Worm (Caenorhabditis elegans) whole organism, midembryonic: ENCODE measurements around the gene B0524.6.

Source experiments
- T22C8.4 ChIP-seq: fragments of 200-800 bp; sonication (Bioruptor generic); IDR thresholded peaks from 2 replicates; pipeline ENCODE4 v1.3.6; 2022; ENCODE audit warnings: missing genetic modification characterization, missing compliant biosample characterization
- cog-1 ChIP-seq: sonication (generic microtip); optimal IDR thresholded peaks from 2 replicates; lab custom pipeline; 2016; ENCODE audit warnings: missing genetic modification characterization, missing compliant biosample characterization
- flt-1 ChIP-seq: fragments of 200-800 bp; sonication (Bioruptor generic); IDR thresholded peaks from 2 replicates; pipeline ENCODE4 v1.3.6; 2022; ENCODE audit warnings: missing genetic modification characterization, missing compliant biosample characterization
- klf-2 ChIP-seq: fragments of 200-800 bp; sonication (Bioruptor generic); conservative IDR thresholded peaks from 2 replicates; pipeline ENCODE4 v1.3.6; 2022; ENCODE audit warnings: missing genetic modification reagents, missing genetic modification characterization, missing compliant biosample characterization
- med-1 ChIP-seq: sonication (generic microtip); optimal IDR thresholded peaks from 2 replicates; lab custom pipeline; 2017; ENCODE audit warnings: missing genetic modification characterization, mild to moderate bottlenecking, missing compliant biosample characterization, antibody characterized with exemption, missing genetic modification reagents; ENCODE audit not compliant: insufficient read depth
- tab-1 ChIP-seq: fragments of 200-800 bp; sonication (Bioruptor generic); IDR thresholded peaks from 2 replicates; pipeline ENCODE4 v1.3.6; 2022; ENCODE audit warnings: missing genetic modification characterization, missing compliant biosample characterization
- ztf-29 ChIP-seq: fragments of 200-800 bp; sonication (Bioruptor generic); IDR thresholded peaks from 2 replicates; pipeline ENCODE4 v1.3.6; 2022; ENCODE audit warnings: missing genetic modification reagents, missing genetic modification characterization, missing compliant biosample characterization

DNA sequence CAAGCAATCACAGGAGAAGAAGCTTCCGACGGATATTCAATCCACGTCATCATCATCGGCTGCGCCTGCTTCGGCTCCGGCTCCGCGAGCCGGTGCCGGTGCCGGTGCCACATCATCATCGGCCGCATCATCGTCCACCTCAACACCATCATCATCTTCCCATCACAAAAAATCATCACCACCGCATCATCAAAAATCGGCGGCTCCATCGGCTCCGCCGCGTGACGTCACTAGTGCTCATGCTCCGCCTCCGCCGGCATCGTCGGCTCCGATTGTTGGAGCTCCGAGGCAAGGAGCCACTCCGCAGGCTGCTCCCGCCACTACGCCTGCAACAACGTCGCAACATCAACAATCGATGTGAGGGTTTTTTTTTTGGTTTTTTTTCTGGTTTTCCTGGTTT, 26.6 kb upstream of the B0524.6 start:
- TF ChIP-seq tab-1 (no peak; the same call in 1 of the 2 replicates), med-1 (GFP tag; lab: Kevin White, UChicago) (no peak), klf-2 (GFP tag; lab: Robert Waterston, UW) (no peak), T22C8.4 (GFP tag; lab: Robert Waterston, UW) (no peak), cog-1 (tag; lab: Kevin White, UChicago) (no peak), ztf-29 (no peak), flt-1 (GFP tag; lab: Robert Waterston, UW) (no peak)
